Fruit fly (Drosophila melanogaster) whole organism, embryonic: ENCODE results near the gene janA.

ENCODE experiments used
- ATbp ChIP-seq: fragments of 200-800 bp; sonication (Bioruptor generic); optimal IDR thresholded peaks from 2 replicates; lab custom pipeline; 2017; ENCODE audit warnings: missing biosample characterization, mild to moderate bottlenecking, missing genetic modification characterization, missing genetic modification reagents
- Ada2b ChIP-seq: fragments of 200-800 bp; sonication (Bioruptor generic); IDR thresholded peaks from 2 replicates; pipeline ENCODE4 v1.3.6; 2022; ENCODE audit warnings: missing biosample characterization, missing genetic modification characterization
- Atf3 ChIP-seq: fragments of 200-800 bp; sonication (Bioruptor generic); optimal IDR thresholded peaks from 3 replicates; lab custom pipeline; 2016; ENCODE audit warnings: missing biosample characterization, missing genetic modification characterization
- Atf6 ChIP-seq: fragments of 200-800 bp; sonication (Bioruptor generic); IDR thresholded peaks from 2 replicates; pipeline ENCODE4 v1.3.6; 2022; ENCODE audit warnings: missing biosample characterization, missing genetic modification characterization
- B-H2 ChIP-seq: fragments of 200-800 bp; sonication (Bioruptor generic); optimal IDR thresholded peaks from 2 replicates; lab custom pipeline; 2018; ENCODE audit warnings: missing biosample characterization, mild to moderate bottlenecking, missing genetic modification characterization
- C15 ChIP-seq: fragments of 200-800 bp; sonication (Bioruptor generic); IDR thresholded peaks from 3 replicates; pipeline ENCODE4 v1.3.6; 2022; ENCODE audit warnings: missing biosample characterization, missing genetic modification characterization
- CG10209 ChIP-seq: fragments of 200-800 bp; sonication (Bioruptor generic); optimal IDR thresholded peaks from 3 replicates; lab custom pipeline; 2017; ENCODE audit warnings: missing biosample characterization, mild to moderate bottlenecking, missing genetic modification characterization, missing genetic modification reagents
- CG1024 ChIP-seq: fragments of 200-800 bp; sonication (Bioruptor generic); IDR thresholded peaks from 2 replicates; pipeline ENCODE4 v1.3.6; 2022; ENCODE audit warnings: missing biosample characterization, missing genetic modification characterization
- CG10462 ChIP-seq: fragments of 200-800 bp; sonication (Bioruptor generic); optimal IDR thresholded peaks from 2 replicates; lab custom pipeline; 2016; ENCODE audit warnings: missing biosample characterization, missing genetic modification characterization
- CG10979 ChIP-seq: fragments of 200-800 bp; sonication (Bioruptor generic); optimal IDR thresholded peaks from 2 replicates; lab custom pipeline; 2018; ENCODE audit warnings: missing biosample characterization, mild to moderate bottlenecking, missing genetic modification characterization, moderate library complexity
- CG12236 ChIP-seq: fragments of 200-800 bp; sonication (Bioruptor generic); optimal IDR thresholded peaks from 2 replicates; lab custom pipeline; 2016; ENCODE audit warnings: missing biosample characterization, missing genetic modification characterization
- CG12299 ChIP-seq: fragments of 200-800 bp; sonication (Bioruptor generic); optimal IDR thresholded peaks from 2 replicates; lab custom pipeline; 2018; ENCODE audit warnings: missing biosample characterization, mild to moderate bottlenecking, missing genetic modification characterization
- CG13624 ChIP-seq: fragments of 200-800 bp; sonication (Bioruptor generic); optimal IDR thresholded peaks from 2 replicates; lab custom pipeline; 2016; ENCODE audit warnings: missing biosample characterization, missing genetic modification characterization
- CG15514 ChIP-seq: fragments of 200-800 bp; sonication (Bioruptor generic); optimal IDR thresholded peaks from 3 replicates; lab custom pipeline; 2017; ENCODE audit warnings: missing biosample characterization, missing genetic modification characterization, mild to moderate bottlenecking, moderate library complexity, missing genetic modification reagents
- CG17328 ChIP-seq: fragments of 200-800 bp; sonication (Bioruptor generic); IDR thresholded peaks from 2 replicates; pipeline ENCODE4 v1.3.6; 2022; ENCODE audit warnings: missing biosample characterization, missing genetic modification characterization
- CG1792 ChIP-seq: fragments of 200-800 bp; sonication (Bioruptor generic); optimal IDR thresholded peaks from 2 replicates; lab custom pipeline; 2016; ENCODE audit warnings: missing biosample characterization, missing genetic modification characterization
- CG2202 ChIP-seq: fragments of 200-800 bp; sonication (Bioruptor generic); optimal IDR thresholded peaks from 2 replicates; lab custom pipeline; 2018; ENCODE audit warnings: missing biosample characterization, mild to moderate bottlenecking, missing genetic modification characterization
- CG31388 ChIP-seq: fragments of 200-800 bp; sonication (Bioruptor generic); optimal IDR thresholded peaks from 2 replicates; lab custom pipeline; 2016; ENCODE audit warnings: missing biosample characterization, missing genetic modification characterization
- CG32772 ChIP-seq: fragments of 200-800 bp; sonication (Bioruptor generic); IDR thresholded peaks from 2 replicates; pipeline ENCODE4 v1.3.6; 2022; ENCODE audit warnings: missing biosample characterization, missing genetic modification characterization
- CG6254 ChIP-seq: fragments of 200-800 bp; sonication (Bioruptor generic); optimal IDR thresholded peaks from 3 replicates; lab custom pipeline; 2017; ENCODE audit warnings: mild to moderate bottlenecking, missing biosample characterization, missing genetic modification reagents, missing genetic modification characterization
- CG6854 ChIP-seq: fragments of 200-800 bp; sonication (Bioruptor generic); optimal IDR thresholded peaks from 3 replicates; lab custom pipeline; 2017; ENCODE audit warnings: missing biosample characterization, mild to moderate bottlenecking, missing genetic modification characterization
- CG8388 ChIP-seq: fragments of 200-800 bp; sonication (Bioruptor generic); optimal IDR thresholded peaks from 2 replicates; lab custom pipeline; 2019; ENCODE audit warnings: missing biosample characterization, mild to moderate bottlenecking, missing genetic modification characterization, moderate library complexity
- D19B ChIP-seq: fragments of 200-800 bp; sonication (Bioruptor generic); optimal IDR thresholded peaks from 2 replicates; lab custom pipeline; 2017; ENCODE audit warnings: missing biosample characterization, mild to moderate bottlenecking, missing genetic modification characterization
- Drgx ChIP-seq: fragments of 200-800 bp; sonication (Bioruptor generic); IDR thresholded peaks from 2 replicates; pipeline ENCODE4 v1.3.6; 2022; ENCODE audit warnings: missing biosample characterization, missing genetic modification characterization
- Hr3 ChIP-seq: fragments of 200-800 bp; sonication (Bioruptor generic); optimal IDR thresholded peaks from 3 replicates; lab custom pipeline; 2016; ENCODE audit warnings: missing biosample characterization, missing genetic modification characterization
- Hr78 ChIP-seq, 2 experiments: fragments of 200-800 bp in 1 of 2; fragments of >200 bp in 1 of 2; sonication (Bioruptor generic) in 1 of 2; optimal IDR thresholded peaks; 2 replicates each; lab custom pipeline; 2017 to 2019; ENCODE audit warnings: missing biosample characterization in 2 of 2, missing genetic modification characterization in 2 of 2, mild to moderate bottlenecking in 1 of 2, moderate library complexity in 1 of 2
- Lim3 ChIP-seq: fragments of 200-800 bp; sonication (Bioruptor generic); IDR thresholded peaks from 2 replicates; pipeline ENCODE4 v1.3.6; 2022; ENCODE audit warnings: missing biosample characterization, missing genetic modification characterization
- MBD-R2 ChIP-seq: fragments of 200-800 bp; sonication (Bioruptor generic); IDR thresholded peaks from 2 replicates; pipeline ENCODE4 v1.3.6; 2022; ENCODE audit warnings: missing biosample characterization, missing genetic modification characterization
- MESR4 ChIP-seq: fragments of 200-800 bp; sonication (Bioruptor generic); optimal IDR thresholded peaks from 2 replicates; lab custom pipeline; 2018; ENCODE audit warnings: missing biosample characterization, mild to moderate bottlenecking, missing genetic modification characterization, moderate library complexity
- MTF-1 ChIP-seq: fragments of 200-800 bp; sonication (Bioruptor generic); optimal IDR thresholded peaks from 2 replicates; lab custom pipeline; 2018; ENCODE audit warnings: missing biosample characterization, mild to moderate bottlenecking, missing genetic modification characterization, borderline replicate concordance
- Mad ChIP-seq: fragments of 200-800 bp; sonication (Bioruptor generic); optimal IDR thresholded peaks from 2 replicates; lab custom pipeline; 2016; ENCODE audit warnings: missing biosample characterization, missing genetic modification characterization
- Mes4 ChIP-seq: fragments of 200-800 bp; sonication (Bioruptor generic); optimal IDR thresholded peaks from 2 replicates; lab custom pipeline; 2016; ENCODE audit warnings: missing biosample characterization, missing genetic modification characterization
- Opbp ChIP-seq: fragments of 200-800 bp; sonication (Bioruptor generic); IDR thresholded peaks from 3 replicates; pipeline ENCODE4 v1.3.6; 2022; ENCODE audit warnings: missing biosample characterization, missing genetic modification characterization; ENCODE audit not compliant: partially characterized antibody
- Sry-δ ChIP-seq: fragments of 200-800 bp; sonication (Bioruptor generic); optimal IDR thresholded peaks from 2 replicates; lab custom pipeline; 2016; ENCODE audit warnings: missing biosample characterization, missing genetic modification characterization
- ac ChIP-seq: fragments of 200-800 bp; sonication (Bioruptor generic); optimal IDR thresholded peaks from 3 replicates; lab custom pipeline; 2017; ENCODE audit warnings: missing biosample characterization, mild to moderate bottlenecking, missing genetic modification characterization
- az2 ChIP-seq: fragments of 200-800 bp; sonication (Bioruptor generic); optimal IDR thresholded peaks from 3 replicates; lab custom pipeline; 2016; ENCODE audit warnings: missing biosample characterization, missing genetic modification characterization
- bbx ChIP-seq: fragments of 200-800 bp; sonication (Bioruptor generic); IDR thresholded peaks from 2 replicates; pipeline ENCODE4 v1.3.6; 2022; ENCODE audit warnings: missing biosample characterization, missing genetic modification characterization; ENCODE audit not compliant: partially characterized antibody
- bowl ChIP-seq: fragments of 200-800 bp; sonication (Bioruptor generic); IDR thresholded peaks from 2 replicates; pipeline ENCODE4 v1.3.6; 2022; ENCODE audit warnings: missing biosample characterization, missing genetic modification characterization
- cg ChIP-seq: fragments of 200-800 bp; sonication (Bioruptor generic); optimal IDR thresholded peaks from 3 replicates; lab custom pipeline; 2019; ENCODE audit warnings: missing biosample characterization, mild to moderate bottlenecking, missing genetic modification characterization, moderate library complexity
- dan ChIP-seq: fragments of 200-800 bp; sonication (Bioruptor generic); IDR thresholded peaks from 2 replicates; pipeline ENCODE4 v1.3.6; 2022; ENCODE audit warnings: missing biosample characterization, missing genetic modification characterization
- ftz-f1 ChIP-seq: fragments of 200-800 bp; sonication (Bioruptor generic); optimal IDR thresholded peaks from 2 replicates; lab custom pipeline; 2016; ENCODE audit warnings: missing biosample characterization, missing genetic modification characterization
- hbn ChIP-seq: fragments of 200-800 bp; sonication (Bioruptor generic); IDR thresholded peaks from 2 replicates; pipeline ENCODE4 v1.3.6; 2022; ENCODE audit warnings: missing biosample characterization, missing genetic modification characterization; ENCODE audit not compliant: partially characterized antibody
- her ChIP-seq: fragments of 200-800 bp; sonication (Bioruptor generic); optimal IDR thresholded peaks from 2 replicates; lab custom pipeline; 2016; ENCODE audit warnings: missing biosample characterization, missing genetic modification characterization
- nau ChIP-seq: fragments of 200-800 bp; sonication (Bioruptor generic); optimal IDR thresholded peaks from 3 replicates; lab custom pipeline; 2017; ENCODE audit warnings: missing biosample characterization, mild to moderate bottlenecking, missing genetic modification characterization, missing genetic modification reagents
- nom ChIP-seq: fragments of 200-800 bp; sonication (Bioruptor generic); optimal IDR thresholded peaks from 2 replicates; lab custom pipeline; 2017; ENCODE audit warnings: missing biosample characterization, missing genetic modification characterization, mild to moderate bottlenecking, moderate library complexity, missing genetic modification reagents
- oc ChIP-seq: fragments of 200-800 bp; sonication (Bioruptor generic); optimal IDR thresholded peaks from 2 replicates; lab custom pipeline; 2018; ENCODE audit warnings: missing biosample characterization, mild to moderate bottlenecking, missing genetic modification characterization, moderate library complexity
- pnt ChIP-seq: fragments of 200-800 bp; sonication (Bioruptor generic); optimal IDR thresholded peaks from 3 replicates; lab custom pipeline; 2016; ENCODE audit warnings: missing biosample characterization, missing genetic modification characterization
- psq ChIP-seq: fragments of 200-800 bp; sonication (Bioruptor generic); optimal IDR thresholded peaks from 2 replicates; lab custom pipeline; 2017; ENCODE audit warnings: missing biosample characterization, missing genetic modification characterization
- sob ChIP-seq: fragments of 200-800 bp; sonication (Bioruptor generic); IDR thresholded peaks from 2 replicates; pipeline ENCODE4 v1.3.6; 2022; ENCODE audit warnings: missing biosample characterization, missing genetic modification characterization
- tio ChIP-seq: fragments of 200-800 bp; sonication (Bioruptor generic); optimal IDR thresholded peaks from 2 replicates; lab custom pipeline; 2017; ENCODE audit warnings: missing biosample characterization, missing genetic modification characterization, inconsistent platforms
- ttk ChIP-seq: fragments of 200-800 bp; sonication (Bioruptor generic); IDR thresholded peaks from 2 replicates; pipeline ENCODE4 v2.1.2; 2022; ENCODE audit warnings: missing biosample characterization, missing genetic modification characterization
- tup ChIP-seq: fragments of 200-800 bp; sonication (Bioruptor generic); optimal IDR thresholded peaks from 2 replicates; lab custom pipeline; 2016; ENCODE audit warnings: missing biosample characterization, mild to moderate bottlenecking, missing genetic modification characterization, moderate library complexity

janA gene

dm6 chr3R:30039494-30039893, at the start of gene janA, which contains the start of the genes Sry-alpha and Sry-beta (continued):
- TF ChIP-seq her (GFP tag; lab: Kevin White, UChicago) (no peak), CG31388 (GFP tag; lab: Kevin White, UChicago) (no peak), Mes4 (GFP tag; lab: Kevin White, UChicago) (no peak), CG12236 (GFP tag; lab: Kevin White, UChicago) (no peak), CG1024 (no peak), Opbp (GFP tag; lab: Robert Waterston, UW) (peak; percentile 98), CG17328 (no peak), CG2202 (tag; lab: Kevin White, UChicago) (no peak), dan (GFP tag; lab: Robert Waterston, UW) (no peak), CG12299 (no peak), MESR4 (peak; percentile 71), CG10209 (GFP tag; lab: Kevin White, UChicago) (no peak), sob (peak; percentile 37; the same call in 1 of the 2 replicates), ttk (GFP tag; lab: Robert Waterston, UW) (no peak), tio (GFP tag; lab: Kevin White, UChicago) (no peak), Hr3 (GFP tag; lab: Kevin White, UChicago) (no peak), Drgx (GFP tag; lab: Robert Waterston, UW) (no peak), tup (GFP tag; lab: Kevin White, UChicago) (no peak), ATbp (GFP tag; lab: Kevin White, UChicago) (no peak), bowl (GFP tag; lab: Robert Waterston, UW) (no peak), MBD-R2 (GFP tag; lab: Robert Waterston, UW) (peak; percentile 93), CG10462 (GFP tag; lab: Kevin White, UChicago) (no peak), nau (GFP tag; lab: Kevin White, UChicago) (no peak), CG1792 (GFP tag; lab: Kevin White, UChicago) (no peak), CG13624 (no peak), CG6854 (GFP tag; lab: Kevin White, UChicago) (no peak), MTF-1 (GFP tag; lab: Kevin White, UChicago) (no peak), CG15514 (GFP tag; lab: Kevin White, UChicago) (peak; percentile 94), Ada2b (GFP tag; lab: Robert Waterston, UW) (no peak), ftz-f1 (GFP tag; lab: Kevin White, UChicago) (no peak), az2 (no peak), B-H2 (GFP tag; lab: Kevin White, UChicago) (no peak), oc (tag; lab: Kevin White, UChicago) (no peak), ac (GFP tag; lab: Kevin White, UChicago) (no peak), hbn (GFP tag; lab: Robert Waterston, UW) (peak; percentile 99), D19B (GFP tag; lab: Kevin White, UChicago) (no peak), CG32772 (GFP tag; lab: Robert Waterston, UW) (no peak), bbx (GFP tag; lab: Robert Waterston, UW) (peak; percentile 99), Hr78 (GFP tag; optimal IDR thresholded peaks at IDR 0.05; lab: Kevin White, UChicago) (no peak), Mad (GFP tag; lab: Kevin White, UChicago) (peak; percentile 26), CG6254 (GFP tag; lab: Kevin White, UChicago) (no peak), nom (GFP tag; lab: Kevin White, UChicago) (no peak), C15 (GFP tag; lab: Robert Waterston, UW) (no peak), Atf6 (no peak), psq (GFP tag; lab: Kevin White, UChicago) (no peak), Lim3 (GFP tag; lab: Robert Waterston, UW) (no peak), pnt (no peak), CG8388 (GFP tag; lab: Kevin White, UChicago) (no peak), Atf3 (no peak), CG10979 (tag; lab: Kevin White, UChicago) (peak; percentile 7), Sry-δ (peak; percentile 96), cg (GFP tag; lab: Kevin White, UChicago) (no peak)
